Fruit fly (Drosophila melanogaster) whole organism, embryonic: Measurements from ENCODE around the gene CG14329.
A peak's percentile ranks its signal among the peaks of the same experiment; 100 is the strongest.

ENCODE experiments used
- Adf1 ChIP-seq: fragments of 200-800 bp; sonication (Bioruptor generic); IDR thresholded peaks from 2 replicates; pipeline ENCODE4 v1.3.6; 2022; ENCODE audit warnings: missing biosample characterization, missing genetic modification characterization
- B-H1 ChIP-seq: fragments of 200-800 bp; sonication (Bioruptor generic); IDR thresholded peaks from 3 replicates; pipeline ENCODE4 v1.3.6; 2022; ENCODE audit warnings: missing biosample characterization, missing genetic modification characterization
- Blimp-1 ChIP-seq: fragments of 200-800 bp; sonication (Bioruptor generic); optimal IDR thresholded peaks from 3 replicates; lab custom pipeline; 2018; ENCODE audit warnings: missing biosample characterization, missing genetic modification characterization, mild to moderate bottlenecking, moderate library complexity, missing genetic modification reagents
- CG10267 ChIP-seq: fragments of 200-800 bp; sonication (Bioruptor generic); optimal IDR thresholded peaks from 2 replicates; lab custom pipeline; 2018; ENCODE audit warnings: missing biosample characterization, mild to moderate bottlenecking, missing genetic modification characterization, moderate library complexity
- CG10431 ChIP-seq: fragments of 200-800 bp; sonication (Bioruptor generic); optimal IDR thresholded peaks from 3 replicates; lab custom pipeline; 2018; ENCODE audit warnings: missing biosample characterization, mild to moderate bottlenecking, missing genetic modification characterization
- CG11456 ChIP-seq: fragments of 200-800 bp; sonication (Bioruptor generic); IDR thresholded peaks from 3 replicates; pipeline ENCODE4 v1.3.6; 2022; ENCODE audit warnings: missing biosample characterization, missing genetic modification characterization
- CG12391 ChIP-seq: fragments of 200-800 bp; sonication (Bioruptor generic); optimal IDR thresholded peaks from 3 replicates; lab custom pipeline; 2018; ENCODE audit warnings: missing biosample characterization, mild to moderate bottlenecking, missing genetic modification characterization, moderate library complexity
- CG12659 ChIP-seq: fragments of 200-800 bp; sonication (Bioruptor generic); optimal IDR thresholded peaks from 3 replicates; lab custom pipeline; 2017; ENCODE audit warnings: mild to moderate bottlenecking, missing biosample characterization, missing genetic modification reagents, missing genetic modification characterization
- CG12744 ChIP-seq: fragments of 200-800 bp; sonication (Bioruptor generic); optimal IDR thresholded peaks from 2 replicates; lab custom pipeline; 2016; ENCODE audit warnings: missing biosample characterization, missing genetic modification characterization
- CG13424 ChIP-seq: fragments of 200-800 bp; sonication (Bioruptor generic); optimal IDR thresholded peaks from 2 replicates; lab custom pipeline; 2019; ENCODE audit warnings: missing biosample characterization, mild to moderate bottlenecking, missing genetic modification characterization, moderate library complexity
- CG15696 ChIP-seq: fragments of 200-800 bp; sonication (Bioruptor generic); optimal IDR thresholded peaks from 2 replicates; lab custom pipeline; 2019; ENCODE audit warnings: missing biosample characterization, mild to moderate bottlenecking, missing genetic modification characterization, moderate library complexity
- CG17829 ChIP-seq: fragments of 200-800 bp; optimal IDR thresholded peaks from 2 replicates; lab custom pipeline; 2019; ENCODE audit warnings: missing biosample characterization, mild to moderate bottlenecking, missing genetic modification characterization, moderate library complexity
- CG18476 ChIP-seq: fragments of 200-800 bp; sonication (Bioruptor generic); optimal IDR thresholded peaks from 2 replicates; lab custom pipeline; 2016; ENCODE audit warnings: missing biosample characterization, mild to moderate bottlenecking, missing genetic modification characterization
- CG18619 ChIP-seq: fragments of 200-800 bp; sonication (Bioruptor generic); optimal IDR thresholded peaks from 3 replicates; lab custom pipeline; 2017; ENCODE audit warnings: missing biosample characterization, mild to moderate bottlenecking, missing genetic modification characterization
- CG2116 ChIP-seq: fragments of 200-800 bp; sonication (Bioruptor generic); optimal IDR thresholded peaks from 3 replicates; lab custom pipeline; 2018; ENCODE audit warnings: missing biosample characterization, mild to moderate bottlenecking, missing genetic modification characterization
- CG2202 ChIP-seq: fragments of 200-800 bp; sonication (Bioruptor generic); optimal IDR thresholded peaks from 2 replicates; lab custom pipeline; 2018; ENCODE audit warnings: missing biosample characterization, mild to moderate bottlenecking, missing genetic modification characterization
- CG2678 ChIP-seq: fragments of 200-800 bp; sonication (Bioruptor generic); optimal IDR thresholded peaks from 3 replicates; lab custom pipeline; 2019; ENCODE audit warnings: missing biosample characterization, mild to moderate bottlenecking, missing genetic modification characterization, moderate library complexity
- CG2889 ChIP-seq: fragments of 200-800 bp; sonication (Bioruptor generic); IDR thresholded peaks from 3 replicates; pipeline ENCODE4 v1.3.6; 2022; ENCODE audit warnings: missing biosample characterization, missing genetic modification characterization
- CG32767 ChIP-seq: fragments of 200-800 bp; sonication (Bioruptor generic); IDR thresholded peaks from 2 replicates; pipeline ENCODE4 v1.3.6; 2022; ENCODE audit warnings: missing biosample characterization, missing genetic modification characterization
- CG6254 ChIP-seq: fragments of 200-800 bp; sonication (Bioruptor generic); optimal IDR thresholded peaks from 3 replicates; lab custom pipeline; 2017; ENCODE audit warnings: mild to moderate bottlenecking, missing biosample characterization, missing genetic modification reagents, missing genetic modification characterization
- CG6765 ChIP-seq: fragments of 200-800 bp; sonication (Bioruptor generic); optimal IDR thresholded peaks from 3 replicates; lab custom pipeline; 2017; ENCODE audit warnings: missing biosample characterization, mild to moderate bottlenecking, missing genetic modification characterization
- CG8290 ChIP-seq, 3 experiments: fragments of 200-800 bp; sonication (Bioruptor generic); optimal IDR thresholded peaks; 2 replicates each; lab custom pipeline; 2016 to 2019; ENCODE audit warnings: missing biosample characterization in 3 of 3, missing genetic modification characterization in 3 of 3, mild to moderate bottlenecking in 2 of 3, moderate library complexity in 1 of 3
- CG9817 ChIP-seq: fragments of 200-800 bp; sonication (Bioruptor generic); optimal IDR thresholded peaks from 2 replicates; lab custom pipeline; 2018; ENCODE audit warnings: missing biosample characterization, mild to moderate bottlenecking, missing genetic modification characterization, moderate library complexity
- CTCF ChIP-seq: fragments of 200-800 bp; sonication (Bioruptor generic); optimal IDR thresholded peaks from 2 replicates; lab custom pipeline; 2017; ENCODE audit warnings: missing biosample characterization, mild to moderate bottlenecking, missing genetic modification characterization, moderate library complexity
- CoRest ChIP-seq: fragments of 200-800 bp; sonication (Bioruptor generic); optimal IDR thresholded peaks from 3 replicates; lab custom pipeline; 2018; ENCODE audit warnings: missing biosample characterization, mild to moderate bottlenecking, missing genetic modification characterization, moderate library complexity
- D19B ChIP-seq: fragments of 200-800 bp; sonication (Bioruptor generic); optimal IDR thresholded peaks from 2 replicates; lab custom pipeline; 2017; ENCODE audit warnings: missing biosample characterization, mild to moderate bottlenecking, missing genetic modification characterization
- ERR ChIP-seq: fragments of 200-800 bp; sonication (Bioruptor generic); optimal IDR thresholded peaks from 2 replicates; lab custom pipeline; 2016; ENCODE audit warnings: missing biosample characterization, missing genetic modification characterization
- HLH3B ChIP-seq: fragments of 200-800 bp; sonication (Bioruptor generic); IDR thresholded peaks from 2 replicates; pipeline ENCODE4 v1.3.6; 2022; ENCODE audit warnings: missing biosample characterization, missing genetic modification characterization
- Hsf ChIP-seq: fragments of 200-800 bp; sonication (Bioruptor generic); optimal IDR thresholded peaks from 3 replicates; lab custom pipeline; 2016; ENCODE audit warnings: missing biosample characterization, missing genetic modification characterization
- Lim3 ChIP-seq: fragments of 200-800 bp; sonication (Bioruptor generic); IDR thresholded peaks from 2 replicates; pipeline ENCODE4 v1.3.6; 2022; ENCODE audit warnings: missing biosample characterization, missing genetic modification characterization
- Mad ChIP-seq: fragments of 200-800 bp; sonication (Bioruptor generic); optimal IDR thresholded peaks from 2 replicates; lab custom pipeline; 2016; ENCODE audit warnings: missing biosample characterization, missing genetic modification characterization
- Oaz ChIP-seq: fragments of 200-800 bp; sonication (Bioruptor generic); IDR thresholded peaks from 2 replicates; pipeline ENCODE4 v1.3.6; 2022; ENCODE audit warnings: missing biosample characterization, missing genetic modification characterization
- Oli ChIP-seq: fragments of 200-800 bp; sonication (Bioruptor generic); optimal IDR thresholded peaks from 2 replicates; lab custom pipeline; 2018; ENCODE audit warnings: missing biosample characterization, mild to moderate bottlenecking, missing genetic modification characterization, moderate library complexity
- Spps ChIP-seq: fragments of 200-800 bp; sonication (Bioruptor generic); optimal IDR thresholded peaks from 2 replicates; lab custom pipeline; 2018; ENCODE audit warnings: missing biosample characterization, mild to moderate bottlenecking, missing genetic modification characterization
- Sry-β ChIP-seq: fragments of 200-800 bp; sonication (Bioruptor generic); optimal IDR thresholded peaks from 2 replicates; lab custom pipeline; 2018; ENCODE audit warnings: missing biosample characterization, mild to moderate bottlenecking, missing genetic modification characterization, moderate library complexity
- cato ChIP-seq: fragments of 200-800 bp; sonication (Bioruptor generic); optimal IDR thresholded peaks from 2 replicates; lab custom pipeline; 2016; ENCODE audit warnings: missing biosample characterization, missing genetic modification characterization, borderline replicate concordance
- chinmo ChIP-seq: fragments of 200-800 bp; sonication (Bioruptor generic); IDR thresholded peaks from 4 replicates; pipeline ENCODE4 v1.3.6; 2022; ENCODE audit warnings: missing biosample characterization, missing genetic modification characterization; ENCODE audit not compliant: partially characterized antibody
- crc ChIP-seq: fragments of 200-800 bp; sonication (Bioruptor generic); optimal IDR thresholded peaks from 2 replicates; lab custom pipeline; 2016; ENCODE audit warnings: missing biosample characterization, missing genetic modification characterization
- fd96Cb ChIP-seq: fragments of 200-800 bp; sonication (Bioruptor generic); optimal IDR thresholded peaks from 2 replicates; lab custom pipeline; 2018; ENCODE audit warnings: missing biosample characterization, mild to moderate bottlenecking, missing genetic modification characterization, moderate library complexity
- lov ChIP-seq, 2 experiments: fragments of 200-800 bp in 1 of 2; fragments of >200 bp in 1 of 2; sonication (Bioruptor generic) in 1 of 2; IDR thresholded peaks in 1 of 2; optimal IDR thresholded peaks in 1 of 2; 2 replicates in 1 of 2; 3 replicates in 1 of 2; pipeline versions ENCODE4 v1.3.6 to Lab custom; 2017 to 2022; ENCODE audit warnings: missing biosample characterization in 1 of 2, missing genetic modification characterization in 1 of 2
- ranshi ChIP-seq: fragments of 200-800 bp; sonication (Bioruptor generic); IDR thresholded peaks from 2 replicates; pipeline ENCODE4 v1.3.6; 2022; ENCODE audit warnings: missing biosample characterization, missing genetic modification characterization
- row ChIP-seq: fragments of 200-800 bp; sonication (Bioruptor generic); IDR thresholded peaks from 3 replicates; pipeline ENCODE4 v1.3.6; 2022; ENCODE audit warnings: missing biosample characterization, missing genetic modification characterization
- sens ChIP-seq: fragments of 200-800 bp; sonication (Bioruptor generic); peaks from one replicate; lab custom pipeline; 2016; ENCODE audit warnings: missing biosample characterization, missing genetic modification characterization
- sisA ChIP-seq: fragments of 200-800 bp; sonication (Bioruptor generic); IDR thresholded peaks from 2 replicates; pipeline ENCODE4 v1.3.6; 2022; ENCODE audit warnings: missing biosample characterization, missing genetic modification characterization
- sug ChIP-seq: fragments of 200-800 bp; optimal IDR thresholded peaks from 2 replicates; lab custom pipeline; 2019; ENCODE audit warnings: missing biosample characterization, mild to moderate bottlenecking, missing genetic modification characterization, moderate library complexity
- vvl ChIP-seq: fragments of 200-800 bp; sonication (Bioruptor generic); IDR thresholded peaks from 2 replicates; pipeline ENCODE4 v1.3.6; 2022; ENCODE audit warnings: missing biosample characterization, missing genetic modification characterization
- zen2 ChIP-seq: fragments of 200-800 bp; sonication (Bioruptor generic); IDR thresholded peaks from 3 replicates; pipeline ENCODE4 v1.3.6; 2022; ENCODE audit warnings: missing biosample characterization, missing genetic modification characterization; ENCODE audit not compliant: partially characterized antibody
- zfh1 ChIP-seq: fragments of 200-800 bp; sonication (Bioruptor generic); IDR thresholded peaks from 3 replicates; pipeline ENCODE4 v1.3.6; 2022; ENCODE audit warnings: missing biosample characterization, missing genetic modification characterization

The CG14329 gene

dm6 chr3R:17583658-17584460 lies 25.3 kb upstream of the CG14329 start (continued):
- TF ChIP-seq crc (GFP tag; lab: Kevin White, UChicago) = no peak
- peak; percentile 93 for TF ChIP-seq sens
- TF ChIP-seq CG13424 (tag; lab: Kevin White, UChicago) = peak; percentile 64
- peak; percentile 60 for TF ChIP-seq CG15696 (tag; lab: Kevin White, UChicago)
- TF ChIP-seq Oli (tag; lab: Kevin White, UChicago) = peak; percentile 58
- TF ChIP-seq Sry-β = no peak
- TF ChIP-seq CG32767 (GFP tag; lab: Robert Waterston, UW) = peak; percentile 21; the same call in 1 of the 2 replicates
- TF ChIP-seq HLH3B (GFP tag; lab: Robert Waterston, UW) = 0 out of 2 replicates have a peak, but pooled peaks have one; percentile 10
- TF ChIP-seq sug (tag; lab: Kevin White, UChicago) = no peak
- no peak for TF ChIP-seq zen2 (GFP tag; lab: Robert Waterston, UW)
- TF ChIP-seq CG2678 = peak; percentile 71
- TF ChIP-seq CG2116 (GFP tag; lab: Kevin White, UChicago) = no peak
- TF ChIP-seq CG17829 (tag; lab: Kevin White, UChicago) = peak; percentile 68
- TF ChIP-seq row (GFP tag; lab: Robert Waterston, UW) = peak; percentile 70
- peak; percentile 51 for TF ChIP-seq CoRest (tag; lab: Kevin White, UChicago)
- TF ChIP-seq Spps (tag; lab: Kevin White, UChicago) = peak; percentile 57
- TF ChIP-seq CG2202 (tag; lab: Kevin White, UChicago) = peak; percentile 63
- peak; percentile 66 for TF ChIP-seq CG12391 (tag; lab: Kevin White, UChicago)
- no peak for TF ChIP-seq Lim3 (GFP tag; lab: Robert Waterston, UW)
- peak; percentile 58 for TF ChIP-seq CG10267 (tag; lab: Kevin White, UChicago)
- TF ChIP-seq CG12659 (GFP tag; lab: Kevin White, UChicago) = peak; percentile 0
- TF ChIP-seq CG10431 = peak; percentile 49
- no peak for TF ChIP-seq Adf1
- TF ChIP-seq fd96Cb (tag; lab: Kevin White, UChicago) = peak; percentile 68
- TF ChIP-seq CG12744 (GFP tag; lab: Kevin White, UChicago) = no peak
- TF ChIP-seq ERR (GFP tag; lab: Kevin White, UChicago) = no peak
- no peak for TF ChIP-seq B-H1
- peak; percentile 0 for TF ChIP-seq CG9817 (tag; lab: Kevin White, UChicago)
- TF ChIP-seq ranshi = peak; percentile 34; the same call in 1 of the 2 replicates
- no peak for TF ChIP-seq CTCF (GFP tag; lab: Kevin White, UChicago)
- peak; percentile 72 for TF ChIP-seq Blimp-1 (GFP tag; lab: Kevin White, UChicago)
- TF ChIP-seq CG2889 (GFP tag; lab: Robert Waterston, UW) = no peak
- TF ChIP-seq Oaz (GFP tag; lab: Robert Waterston, UW) = no peak
- TF ChIP-seq sisA (GFP tag; lab: Robert Waterston, UW) = peak; percentile 34; the same call in 1 of the 2 replicates
- no peak for TF ChIP-seq chinmo (GFP tag; lab: Robert Waterston, UW)
- peak; percentile 11 for TF ChIP-seq CG18476 (GFP tag; lab: Kevin White, UChicago)
- TF ChIP-seq Mad (GFP tag; lab: Kevin White, UChicago) = no peak
- TF ChIP-seq D19B (GFP tag; lab: Kevin White, UChicago) = no peak
- no peak for TF ChIP-seq CG6765 (GFP tag; lab: Kevin White, UChicago)
- TF ChIP-seq CG11456 = no peak
- peak; percentile 1 for TF ChIP-seq cato (GFP tag; lab: Kevin White, UChicago)
- peak; percentile 66; the same call in 1 of the 3 replicates for TF ChIP-seq zfh1 (GFP tag; lab: Robert Waterston, UW)
- peak; percentile 15 for TF ChIP-seq CG8290 (GFP tag; optimal IDR thresholded peaks at IDR 0.05; lab: Kevin White, UChicago)
- no peak for TF ChIP-seq CG8290 (tag; optimal IDR thresholded peaks at IDR 0.05; lab: Kevin White, UChicago)
- peak; percentile 46 for TF ChIP-seq CG6254 (GFP tag; lab: Kevin White, UChicago)
- TF ChIP-seq vvl (GFP tag; lab: Robert Waterston, UW) = peak; percentile 32; the same call in 1 of the 2 replicates
- peak; percentile 35 for TF ChIP-seq Hsf
- TF ChIP-seq lov (optimal IDR thresholded peaks at IDR 0.05; lab: Kevin White, UChicago) = no peak
- TF ChIP-seq lov (GFP tag; IDR thresholded peaks at IDR 0.05; lab: Robert Waterston, UW) = 0 out of 3 replicates have a peak, but pooled peaks have one; percentile 6
- TF ChIP-seq CG18619 (GFP tag; lab: Kevin White, UChicago) = no peak
